Worm (Caenorhabditis elegans) whole organism, L1 larva: Measurements from ENCODE around the gene Y39F10C.1.
"Not testable (repeated sequence)": the region's sequence is repeated elsewhere in the genome, so short reads cannot be mapped to it uniquely, and the experiment has no call there.

ENCODE experiments used
- ama-1 ChIP-seq: fragments of 150-350 bp; optimal IDR thresholded peaks from 2 replicates; lab custom pipeline; 2014
- ceh-90 ChIP-seq: sonication (generic microtip); optimal IDR thresholded peaks from 2 replicates; lab custom pipeline; 2016; ENCODE audit warnings: missing genetic modification characterization, missing compliant biosample characterization
- egl-27 ChIP-seq, 2 experiments: fragments of 150-350 bp in 1 of 2; sonication (generic microtip); optimal IDR thresholded peaks; 3 replicates each; lab custom pipeline; 2017 to 2018; ENCODE audit warnings: missing biosample characterization in 2 of 2, missing genetic modification characterization in 2 of 2, missing genetic modification reagents in 2 of 2
- hlh-4 ChIP-seq: sonication (generic microtip); optimal IDR thresholded peaks from 2 replicates; lab custom pipeline; 2016; ENCODE audit warnings: mild to moderate bottlenecking, missing genetic modification characterization, missing compliant biosample characterization
- lin-14 ChIP-seq: fragments of 200-800 bp; sonication (Bioruptor generic); optimal IDR thresholded peaks from 2 replicates; lab custom pipeline; 2018; ENCODE audit warnings: mild to moderate bottlenecking, missing genetic modification characterization, moderate library complexity, missing compliant biosample characterization
- lin-35 ChIP-seq, 2 experiments: fragments of 150-350 bp; optimal IDR thresholded peaks; 2 replicates each; lab custom pipeline; 2014; ENCODE audit warnings: missing biosample characterization in 2 of 2, missing genetic modification characterization in 2 of 2, missing genetic modification reagents in 2 of 2
- nhr-237 ChIP-seq: fragments of 150-350 bp; optimal IDR thresholded peaks from 2 replicates; lab custom pipeline; 2014; ENCODE audit warnings: missing biosample characterization, missing genetic modification characterization
- nhr-76 ChIP-seq: sonication (generic microtip); optimal IDR thresholded peaks from 2 replicates; lab custom pipeline; 2017; ENCODE audit warnings: missing biosample characterization, missing genetic modification characterization
- sox-4 ChIP-seq: sonication (generic microtip); optimal IDR thresholded peaks from 2 replicates; lab custom pipeline; 2016; ENCODE audit warnings: missing genetic modification characterization, missing compliant biosample characterization
- ztf-11 ChIP-seq, 2 experiments: sonication (generic microtip); optimal IDR thresholded peaks; 2 replicates each; lab custom pipeline; 2016 to 2017; ENCODE audit warnings: missing genetic modification characterization in 2 of 2, missing biosample characterization in 1 of 2, missing compliant biosample characterization in 1 of 2

DNA sequence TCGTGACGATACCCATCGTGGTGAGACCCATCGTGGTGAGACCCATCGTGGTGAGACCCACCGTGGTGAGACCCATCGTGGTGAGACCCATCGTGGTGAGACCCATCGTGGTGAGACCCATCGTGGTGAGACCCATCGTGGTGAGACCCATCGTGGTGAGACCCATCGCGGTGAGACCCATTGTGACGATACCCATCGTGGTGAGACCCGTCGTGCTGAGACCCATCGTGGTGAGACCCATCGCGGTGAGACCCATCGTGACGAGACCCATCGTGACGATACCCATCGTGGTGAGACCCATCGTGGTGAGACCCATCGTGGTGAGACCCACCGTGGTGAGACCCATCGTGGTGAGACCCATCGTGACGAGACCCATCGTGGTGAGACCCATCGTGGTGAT lies 19.7 kb downstream of the Y39F10C.1 start:
- TF ChIP-seq ztf-11 (tag; optimal IDR thresholded peaks at IDR 0.05; lab: Kevin White, UChicago); lin-14 (GFP tag; lab: Kevin White, UChicago); ceh-90 (tag; lab: Kevin White, UChicago); sox-4; nhr-76; hlh-4; nhr-237 (tag; lab: Kevin White, UChicago); egl-27 (tag; optimal IDR thresholded peaks at IDR 0.05; lab: Kevin White, UChicago); lin-35 (GFP tag; optimal IDR thresholded peaks at IDR 0.05; lab: Kevin White, UChicago); ama-1 (lab: Kevin White, UChicago): not testable (repeated sequence)
